Worm (Caenorhabditis elegans) whole organism, L2 larva: ENCODE data around the gene T07E3.4.

ENCODE experiments used
- C34F6.9 ChIP-seq: fragments of 150-350 bp; optimal IDR thresholded peaks from 2 replicates; lab custom pipeline; 2014; ENCODE audit warnings: missing biosample characterization, missing genetic modification characterization
- F13H6.1 ChIP-seq: sonication (generic microtip); optimal IDR thresholded peaks from 2 replicates; lab custom pipeline; 2016; ENCODE audit warnings: missing genetic modification characterization, missing compliant biosample characterization
- R02D3.7 ChIP-seq: fragments of 150-350 bp; optimal IDR thresholded peaks from 2 replicates; lab custom pipeline; 2014; ENCODE audit warnings: missing biosample characterization, missing genetic modification characterization
- Y55F3AM.14 ChIP-seq: fragments of 200-800 bp; sonication (Bioruptor generic); optimal IDR thresholded peaks from 2 replicates; lab custom pipeline; 2018; ENCODE audit warnings: mild to moderate bottlenecking, missing genetic modification characterization, missing compliant biosample characterization
- ZK546.5 ChIP-seq: sonication (generic microtip); optimal IDR thresholded peaks from 2 replicates; lab custom pipeline; 2017; ENCODE audit warnings: missing biosample characterization, missing genetic modification characterization
- alr-1 ChIP-seq: fragments of 150-350 bp; optimal IDR thresholded peaks from 2 replicates; lab custom pipeline; 2014; ENCODE audit warnings: missing biosample characterization, missing genetic modification characterization
- aly-2 ChIP-seq: fragments of 150-350 bp; optimal IDR thresholded peaks from 2 replicates; lab custom pipeline; 2014; ENCODE audit warnings: missing biosample characterization, missing genetic modification characterization
- ama-1 ChIP-seq: fragments of 150-350 bp; optimal IDR thresholded peaks from 2 replicates; lab custom pipeline; 2018; ENCODE audit warnings: inconsistent platforms
- blmp-1 ChIP-seq: sonication (generic microtip); optimal IDR thresholded peaks from 2 replicates; lab custom pipeline; 2017; ENCODE audit warnings: missing genetic modification characterization, mild to moderate bottlenecking, missing compliant biosample characterization, antibody characterized with exemption, moderate library complexity; ENCODE audit not compliant: insufficient read depth
- ceh-16 ChIP-seq: fragments of 150-350 bp; optimal IDR thresholded peaks from 2 replicates; lab custom pipeline; 2014; ENCODE audit warnings: missing biosample characterization, missing genetic modification characterization
- ceh-82 ChIP-seq: fragments of 150-350 bp; optimal IDR thresholded peaks from 2 replicates; lab custom pipeline; 2014; ENCODE audit warnings: missing biosample characterization, missing genetic modification characterization
- crh-2 ChIP-seq: sonication (generic microtip); optimal IDR thresholded peaks from 2 replicates; lab custom pipeline; 2017; ENCODE audit warnings: missing biosample characterization, missing genetic modification characterization
- dmd-4 ChIP-seq: sonication (generic microtip); optimal IDR thresholded peaks from 2 replicates; lab custom pipeline; 2017; ENCODE audit warnings: missing biosample characterization, missing genetic modification characterization
- egl-27 ChIP-seq: sonication (generic microtip); optimal IDR thresholded peaks from 3 replicates; lab custom pipeline; 2017; ENCODE audit warnings: missing biosample characterization, missing genetic modification reagents, missing genetic modification characterization
- elt-1 ChIP-seq: fragments of 150-350 bp; optimal IDR thresholded peaks from 2 replicates; lab custom pipeline; 2014; ENCODE audit warnings: missing biosample characterization, missing genetic modification characterization
- elt-3 ChIP-seq: sonication (generic microtip); optimal IDR thresholded peaks from 2 replicates; lab custom pipeline; 2017; ENCODE audit warnings: missing biosample characterization, missing genetic modification characterization
- fos-1 ChIP-seq: fragments of 150-350 bp; optimal IDR thresholded peaks from 2 replicates; lab custom pipeline; 2014; ENCODE audit warnings: missing biosample characterization, missing genetic modification characterization
- gmeb-1 ChIP-seq: fragments of 150-350 bp; optimal IDR thresholded peaks from 2 replicates; lab custom pipeline; 2014; ENCODE audit warnings: missing biosample characterization, missing genetic modification characterization
- lin-11 ChIP-seq: fragments of 150-350 bp; sonication (generic microtip); optimal IDR thresholded peaks from 2 replicates; lab custom pipeline; 2014; ENCODE audit warnings: missing biosample characterization, missing genetic modification characterization, inconsistent platforms, mixed read lengths
- lin-13 ChIP-seq: fragments of 150-350 bp; optimal IDR thresholded peaks from 2 replicates; lab custom pipeline; 2014; ENCODE audit warnings: missing biosample characterization, missing genetic modification reagents, missing genetic modification characterization
- lin-39 ChIP-seq: fragments of 150-350 bp; optimal IDR thresholded peaks from 2 replicates; lab custom pipeline; 2014; ENCODE audit warnings: missing biosample characterization, missing genetic modification reagents, missing genetic modification characterization
- lsy-2 ChIP-seq, 2 experiments: fragments of 150-350 bp in 1 of 2; sonication (generic microtip) in 1 of 2; optimal IDR thresholded peaks; 2 replicates each; lab custom pipeline; 2014 to 2017; ENCODE audit warnings: missing biosample characterization in 2 of 2, missing genetic modification characterization in 2 of 2
- mab-5 ChIP-seq: fragments of 150-350 bp; optimal IDR thresholded peaks from 2 replicates; lab custom pipeline; 2014; ENCODE audit warnings: missing biosample characterization, missing genetic modification characterization
- mbf-1 ChIP-seq: sonication (generic microtip); optimal IDR thresholded peaks from 2 replicates; lab custom pipeline; 2017; ENCODE audit warnings: missing biosample characterization, missing genetic modification characterization
- mdl-1 ChIP-seq, 2 experiments: fragments of 150-350 bp in 1 of 2; sonication (generic microtip) in 1 of 2; optimal IDR thresholded peaks; 2 replicates each; lab custom pipeline; 2017; ENCODE audit warnings: missing biosample characterization in 2 of 2, missing genetic modification characterization in 2 of 2
- nhr-10 ChIP-seq: sonication (generic microtip); optimal IDR thresholded peaks from 2 replicates; lab custom pipeline; 2017; ENCODE audit warnings: missing biosample characterization, missing genetic modification characterization
- nhr-11 ChIP-seq: fragments of 150-350 bp; optimal IDR thresholded peaks from 2 replicates; lab custom pipeline; 2014; ENCODE audit warnings: missing biosample characterization, missing genetic modification characterization
- nhr-12 ChIP-seq: fragments of 150-350 bp; optimal IDR thresholded peaks from 2 replicates; lab custom pipeline; 2014; ENCODE audit warnings: missing biosample characterization, missing genetic modification characterization
- nhr-129 ChIP-seq: fragments of 150-350 bp; optimal IDR thresholded peaks from 2 replicates; lab custom pipeline; 2014; ENCODE audit warnings: missing biosample characterization, missing genetic modification characterization
- nhr-21 ChIP-seq: fragments of 150-350 bp; optimal IDR thresholded peaks from 2 replicates; lab custom pipeline; 2014; ENCODE audit warnings: missing biosample characterization, missing genetic modification characterization
- nhr-23 ChIP-seq: fragments of 150-350 bp; optimal IDR thresholded peaks from 2 replicates; lab custom pipeline; 2014; ENCODE audit warnings: missing biosample characterization, missing genetic modification reagents, missing genetic modification characterization
- nhr-237 ChIP-seq: fragments of 150-350 bp; optimal IDR thresholded peaks from 2 replicates; lab custom pipeline; 2014; ENCODE audit warnings: missing biosample characterization, missing genetic modification characterization
- nhr-25 ChIP-seq: fragments of 150-350 bp; sonication (generic microtip); optimal IDR thresholded peaks from 3 replicates; lab custom pipeline; 2014; ENCODE audit warnings: missing biosample characterization, missing genetic modification characterization
- nhr-6 ChIP-seq: fragments of 150-350 bp; optimal IDR thresholded peaks from 2 replicates; lab custom pipeline; 2014; ENCODE audit warnings: missing biosample characterization, missing genetic modification characterization
- nhr-77 ChIP-seq: fragments of 150-350 bp; optimal IDR thresholded peaks from 2 replicates; lab custom pipeline; 2014; ENCODE audit warnings: missing biosample characterization, missing genetic modification characterization
- peb-1 ChIP-seq: fragments of 150-350 bp; optimal IDR thresholded peaks from 2 replicates; lab custom pipeline; 2014; ENCODE audit warnings: missing biosample characterization, missing genetic modification characterization
- sem-4 ChIP-seq: fragments of 150-350 bp; optimal IDR thresholded peaks from 2 replicates; lab custom pipeline; 2014; ENCODE audit warnings: missing biosample characterization, missing genetic modification reagents, missing genetic modification characterization
- skn-1 ChIP-seq: sonication (generic microtip); optimal IDR thresholded peaks from 2 replicates; lab custom pipeline; 2017; ENCODE audit warnings: missing biosample characterization, missing genetic modification characterization
- sma-3 ChIP-seq: sonication (generic microtip); optimal IDR thresholded peaks from 2 replicates; lab custom pipeline; 2016; ENCODE audit warnings: missing genetic modification reagents, missing genetic modification characterization, missing compliant biosample characterization
- sma-9 ChIP-seq, 2 experiments: fragments of 150-350 bp in 1 of 2; sonication (generic microtip) in 1 of 2; optimal IDR thresholded peaks; 2 replicates each; lab custom pipeline; 2014 to 2016; ENCODE audit warnings: missing genetic modification characterization in 2 of 2, mild to moderate bottlenecking in 1 of 2, missing biosample characterization in 1 of 2, missing compliant biosample characterization in 1 of 2, missing genetic modification reagents in 1 of 2, moderate library complexity in 1 of 2
- snpc-4 ChIP-seq: fragments of 150-350 bp; optimal IDR thresholded peaks from 2 replicates; lab custom pipeline; 2014; ENCODE audit warnings: missing biosample characterization, missing genetic modification characterization
- unc-39 ChIP-seq: fragments of 150-350 bp; optimal IDR thresholded peaks from 2 replicates; lab custom pipeline; 2014; ENCODE audit warnings: missing biosample characterization, missing genetic modification characterization
- unc-55 ChIP-seq: fragments of 150-350 bp; sonication (generic microtip); optimal IDR thresholded peaks from 3 replicates; lab custom pipeline; 2014; ENCODE audit warnings: missing biosample characterization, missing genetic modification reagents, missing genetic modification characterization
- unc-62 ChIP-seq: fragments of 150-350 bp; optimal IDR thresholded peaks from 2 replicates; lab custom pipeline; 2014; ENCODE audit warnings: missing biosample characterization, missing genetic modification reagents, missing genetic modification characterization
- zag-1 ChIP-seq: fragments of 150-350 bp; optimal IDR thresholded peaks from 2 replicates; lab custom pipeline; 2014; ENCODE audit warnings: missing biosample characterization, missing genetic modification characterization
- ztf-1 ChIP-seq: fragments of 200-800 bp; sonication (Bioruptor generic); conservative IDR thresholded peaks from 2 replicates; pipeline ENCODE4 v1.3.6; 2022; ENCODE audit warnings: missing genetic modification characterization, missing compliant biosample characterization
- ztf-11 ChIP-seq: sonication (generic microtip); optimal IDR thresholded peaks from 2 replicates; lab custom pipeline; 2017; ENCODE audit warnings: missing biosample characterization, missing genetic modification characterization
- ztf-4 ChIP-seq: fragments of 150-350 bp; optimal IDR thresholded peaks from 2 replicates; lab custom pipeline; 2014; ENCODE audit warnings: missing biosample characterization, missing genetic modification characterization

T07E3.4 gene

ce11 chrIII:6914840-6915239 lies 17.0 kb downstream of the T07E3.4 start:
- TF ChIP-seq sma-3 (GFP tag; lab: Kevin White, UChicago) (no peak), nhr-129 (tag; lab: Kevin White, UChicago) (no peak), lsy-2 (tag; optimal IDR thresholded peaks at IDR 0.05; lab: Kevin White, UChicago) (peak in 1 of 2 experiments; percentile 2)

- TF ChIP-seq crh-2 (tag; lab: Kevin White, UChicago), result no peak
- TF ChIP-seq mdl-1 (tag; optimal IDR thresholded peaks at IDR 0.05; lab: Kevin White, UChicago), result no peak
- TF ChIP-seq R02D3.7 (tag; lab: Kevin White, UChicago), result no peak
These were observed 30.9 kb downstream of the T07E3.4 start, which contains the start of gene flap-1 for ce11 chrIII:6928725-6929124. Gene flap-1 (minus strand): TSS chrIII:6928825.

ce11 chrIII:6929558-6930167 lies 31.8 kb downstream of the T07E3.4 start, which contains the start of gene inf-1:
Gene inf-1 (plus strand): TSS chrIII:6930134.
- TF ChIP-seq ZK546.5 (tag; lab: Kevin White, UChicago) (no peak), nhr-77 (tag; lab: Kevin White, UChicago) (no peak), alr-1 (no peak), F13H6.1 (tag; lab: Kevin White, UChicago) (no peak), nhr-12 (no peak), ceh-82 (tag; lab: Kevin White, UChicago) (no peak), nhr-6 (tag; lab: Kevin White, UChicago) (no peak), lin-13 (peak; percentile 29), ztf-11 (no peak), dmd-4 (tag; lab: Kevin White, UChicago) (no peak), C34F6.9 (tag; lab: Kevin White, UChicago) (peak; percentile 72), nhr-129 (tag; lab: Kevin White, UChicago) (peak; percentile 52), crh-2 (tag; lab: Kevin White, UChicago) (peak; percentile 13), elt-1 (no peak), snpc-4 (no peak), nhr-21 (peak; percentile 0), mab-5 (tag; lab: Kevin White, UChicago) (no peak), ztf-4 (no peak), unc-62 (GFP tag; lab: Kevin White, UChicago) (no peak), mbf-1 (tag; lab: Kevin White, UChicago) (no peak), peb-1 (tag; lab: Kevin White, UChicago) (no peak), zag-1 (tag; lab: Kevin White, UChicago) (no peak), nhr-11 (tag; lab: Kevin White, UChicago) (no peak), unc-39 (tag; lab: Kevin White, UChicago) (no peak), ama-1 (lab: Kevin White, UChicago) (no peak), skn-1 (tag; lab: Kevin White, UChicago) (no peak), blmp-1 (tag; lab: Kevin White, UChicago) (no peak), nhr-237 (no peak), elt-3 (tag; lab: Kevin White, UChicago) (no peak), R02D3.7 (tag; lab: Kevin White, UChicago) (no peak), lin-11 (tag; lab: Kevin White, UChicago) (no peak), egl-27 (tag; lab: Kevin White, UChicago) (no peak), lin-39 (tag; lab: Kevin White, UChicago) (no peak), gmeb-1 (tag; lab: Kevin White, UChicago) (no peak), nhr-23 (no peak), Y55F3AM.14 (GFP tag; lab: Kevin White, UChicago) (no peak), nhr-10 (tag; lab: Kevin White, UChicago) (no peak), unc-55 (peak; percentile 70), fos-1 (tag; lab: Kevin White, UChicago) (peak; percentile 24), sma-3 (GFP tag; lab: Kevin White, UChicago) (no peak), sem-4 (tag; lab: Kevin White, UChicago) (peak; percentile 0), aly-2 (tag; lab: Kevin White, UChicago) (no peak), ztf-1 (GFP tag; lab: Robert Waterston, UW) (no peak), lsy-2 (tag; optimal IDR thresholded peaks at IDR 0.05; lab: Kevin White, UChicago) (peak; percentile 18 to 84), mdl-1 (tag; optimal IDR thresholded peaks at IDR 0.05; lab: Kevin White, UChicago) (no peak), ceh-16 (tag; lab: Kevin White, UChicago) (no peak), nhr-25 (tag; lab: Kevin White, UChicago) (no peak), sma-9 (GFP tag; optimal IDR thresholded peaks at IDR 0.05; lab: Kevin White, UChicago) (no peak), sma-9 (tag; optimal IDR thresholded peaks at IDR 0.05; lab: Kevin White, UChicago) (no peak)
